Fruit fly (Drosophila melanogaster) whole organism, embryonic: ENCODE measurements around the gene CG31515.

ENCODE experiments used
- Bteb2 ChIP-seq: fragments of 200-800 bp; sonication (Bioruptor generic); optimal IDR thresholded peaks from 2 replicates; lab custom pipeline; 2016; ENCODE audit warnings: missing biosample characterization, missing genetic modification characterization
- CG10366 ChIP-seq: fragments of 200-800 bp; sonication (Bioruptor generic); IDR thresholded peaks from 2 replicates; pipeline ENCODE4 v1.3.6; 2022; ENCODE audit warnings: missing biosample characterization, missing genetic modification characterization
- CG11247 ChIP-seq: fragments of 200-800 bp; sonication (Bioruptor generic); IDR thresholded peaks from 2 replicates; pipeline ENCODE4 v1.3.6; 2022; ENCODE audit warnings: missing biosample characterization, missing genetic modification characterization
- CG11504 ChIP-seq: fragments of 200-800 bp; sonication (Bioruptor generic); optimal IDR thresholded peaks from 3 replicates; lab custom pipeline; 2019; ENCODE audit warnings: missing biosample characterization, mild to moderate bottlenecking, missing genetic modification characterization, moderate library complexity
- CG12104 ChIP-seq: fragments of 200-800 bp; sonication (Bioruptor generic); optimal IDR thresholded peaks from 3 replicates; lab custom pipeline; 2016; ENCODE audit warnings: missing biosample characterization, missing genetic modification characterization
- CG12659 ChIP-seq: fragments of 200-800 bp; sonication (Bioruptor generic); optimal IDR thresholded peaks from 3 replicates; lab custom pipeline; 2017; ENCODE audit warnings: mild to moderate bottlenecking, missing biosample characterization, missing genetic modification reagents, missing genetic modification characterization
- CG12942 ChIP-seq: fragments of 200-800 bp; sonication (Bioruptor generic); optimal IDR thresholded peaks from 3 replicates; lab custom pipeline; 2016; ENCODE audit warnings: missing biosample characterization, missing genetic modification characterization
- CG17361 ChIP-seq: fragments of 200-800 bp; sonication (Bioruptor generic); IDR thresholded peaks from 3 replicates; pipeline ENCODE4 v1.3.6; 2022; ENCODE audit warnings: missing biosample characterization, missing genetic modification characterization
- CG17829 ChIP-seq: fragments of 200-800 bp; optimal IDR thresholded peaks from 2 replicates; lab custom pipeline; 2019; ENCODE audit warnings: missing biosample characterization, mild to moderate bottlenecking, missing genetic modification characterization, moderate library complexity
- CG18476 ChIP-seq: fragments of 200-800 bp; sonication (Bioruptor generic); optimal IDR thresholded peaks from 2 replicates; lab custom pipeline; 2016; ENCODE audit warnings: missing biosample characterization, mild to moderate bottlenecking, missing genetic modification characterization
- CG3065 ChIP-seq: fragments of 200-800 bp; sonication (Bioruptor generic); optimal IDR thresholded peaks from 2 replicates; lab custom pipeline; 2016; ENCODE audit warnings: missing biosample characterization, missing genetic modification characterization
- CG32532 ChIP-seq: fragments of 200-800 bp; sonication (Bioruptor generic); IDR thresholded peaks from 2 replicates; pipeline ENCODE4 v1.3.6; 2022; ENCODE audit warnings: missing biosample characterization, missing genetic modification characterization
- CG34224 ChIP-seq: fragments of 200-800 bp; sonication (Bioruptor generic); IDR thresholded peaks from 3 replicates; pipeline ENCODE4 v1.3.6; 2022; ENCODE audit warnings: missing biosample characterization, missing genetic modification characterization; ENCODE audit not compliant: partially characterized antibody
- CG34422 ChIP-seq: fragments of 200-800 bp; sonication (Bioruptor generic); IDR thresholded peaks from 3 replicates; pipeline ENCODE4 v1.3.6; 2022; ENCODE audit warnings: missing biosample characterization, missing genetic modification characterization
- CG6683 ChIP-seq: fragments of 200-800 bp; sonication (Bioruptor generic); optimal IDR thresholded peaks from 2 replicates; lab custom pipeline; 2017; ENCODE audit warnings: missing biosample characterization, mild to moderate bottlenecking, missing genetic modification characterization, missing genetic modification reagents
- CG6813 ChIP-seq: fragments of 200-800 bp; sonication (Bioruptor generic); optimal IDR thresholded peaks from 2 replicates; lab custom pipeline; 2017; ENCODE audit warnings: missing biosample characterization, missing genetic modification characterization, mild to moderate bottlenecking, moderate library complexity, missing genetic modification reagents
- CG7372 ChIP-seq: fragments of 200-800 bp; sonication (Bioruptor generic); IDR thresholded peaks from 2 replicates; pipeline ENCODE4 v1.3.6; 2022; ENCODE audit warnings: missing biosample characterization, missing genetic modification characterization
- CG8388 ChIP-seq: fragments of 200-800 bp; sonication (Bioruptor generic); optimal IDR thresholded peaks from 2 replicates; lab custom pipeline; 2019; ENCODE audit warnings: missing biosample characterization, mild to moderate bottlenecking, missing genetic modification characterization, moderate library complexity
- Chrac-16 ChIP-seq: fragments of 200-800 bp; sonication (Bioruptor generic); optimal IDR thresholded peaks from 3 replicates; lab custom pipeline; 2016; ENCODE audit warnings: missing biosample characterization, missing genetic modification characterization
- Doc3 ChIP-seq: fragments of 200-800 bp; sonication (Bioruptor generic); IDR thresholded peaks from 3 replicates; pipeline ENCODE4 v1.3.6; 2022; ENCODE audit warnings: missing biosample characterization, missing genetic modification characterization; ENCODE audit not compliant: partially characterized antibody
- Drgx ChIP-seq: fragments of 200-800 bp; sonication (Bioruptor generic); IDR thresholded peaks from 2 replicates; pipeline ENCODE4 v1.3.6; 2022; ENCODE audit warnings: missing biosample characterization, missing genetic modification characterization
- ERR ChIP-seq: fragments of 200-800 bp; sonication (Bioruptor generic); optimal IDR thresholded peaks from 2 replicates; lab custom pipeline; 2016; ENCODE audit warnings: missing biosample characterization, missing genetic modification characterization
- Ets97D ChIP-seq: fragments of 200-800 bp; sonication (Bioruptor generic); optimal IDR thresholded peaks from 3 replicates; lab custom pipeline; 2016; ENCODE audit warnings: missing biosample characterization, missing genetic modification characterization
- Fer2 ChIP-seq: fragments of 200-800 bp; sonication (Bioruptor generic); optimal IDR thresholded peaks from 2 replicates; lab custom pipeline; 2018; ENCODE audit warnings: missing biosample characterization, mild to moderate bottlenecking, missing genetic modification characterization, moderate library complexity
- Hey ChIP-seq: fragments of 200-800 bp; sonication (Bioruptor generic); optimal IDR thresholded peaks from 3 replicates; lab custom pipeline; 2018; ENCODE audit warnings: missing biosample characterization, mild to moderate bottlenecking, missing genetic modification characterization
- Mrtf ChIP-seq: fragments of 200-800 bp; sonication (Bioruptor generic); IDR thresholded peaks from 3 replicates; pipeline ENCODE4 v1.3.6; 2022; ENCODE audit warnings: missing biosample characterization, missing genetic modification characterization
- Myb ChIP-seq: fragments of 200-800 bp; sonication (Bioruptor generic); optimal IDR thresholded peaks from 2 replicates; lab custom pipeline; 2016; ENCODE audit warnings: missing biosample characterization, missing genetic modification characterization
- Xrp1 ChIP-seq: fragments of 200-800 bp; sonication (Bioruptor generic); IDR thresholded peaks from 2 replicates; pipeline ENCODE4 v1.3.6; 2022; ENCODE audit warnings: missing biosample characterization, missing genetic modification characterization
- bowl ChIP-seq: fragments of 200-800 bp; sonication (Bioruptor generic); IDR thresholded peaks from 2 replicates; pipeline ENCODE4 v1.3.6; 2022; ENCODE audit warnings: missing biosample characterization, missing genetic modification characterization
- dysf ChIP-seq: fragments of 200-800 bp; sonication (Bioruptor generic); IDR thresholded peaks from 3 replicates; pipeline ENCODE4 v1.3.6; 2022; ENCODE audit warnings: missing biosample characterization, missing genetic modification characterization
- exex ChIP-seq: fragments of 200-800 bp; sonication (Bioruptor generic); optimal IDR thresholded peaks from 4 replicates; lab custom pipeline; 2018; ENCODE audit warnings: missing biosample characterization, mild to moderate bottlenecking, missing genetic modification characterization, moderate library complexity
- gem ChIP-seq: fragments of 200-800 bp; sonication (Bioruptor generic); optimal IDR thresholded peaks from 2 replicates; lab custom pipeline; 2019; ENCODE audit warnings: missing biosample characterization, mild to moderate bottlenecking, missing genetic modification characterization, moderate library complexity
- grau ChIP-seq: fragments of 200-800 bp; optimal IDR thresholded peaks from 3 replicates; lab custom pipeline; 2019; ENCODE audit warnings: missing biosample characterization, mild to moderate bottlenecking, missing genetic modification characterization, moderate library complexity
- mam ChIP-seq: fragments of 200-800 bp; sonication (Bioruptor generic); optimal IDR thresholded peaks from 3 replicates; lab custom pipeline; 2016; ENCODE audit warnings: missing biosample characterization, missing genetic modification characterization
- p53 ChIP-seq: fragments of 200-800 bp; sonication (Bioruptor generic); optimal IDR thresholded peaks from 2 replicates; lab custom pipeline; 2016; ENCODE audit warnings: missing biosample characterization, missing genetic modification characterization
- pita ChIP-seq: fragments of 200-800 bp; sonication (Bioruptor generic); optimal IDR thresholded peaks from 2 replicates; lab custom pipeline; 2017; ENCODE audit warnings: missing biosample characterization, mild to moderate bottlenecking, missing genetic modification characterization
- pnt ChIP-seq: fragments of 200-800 bp; sonication (Bioruptor generic); optimal IDR thresholded peaks from 3 replicates; lab custom pipeline; 2016; ENCODE audit warnings: missing biosample characterization, missing genetic modification characterization
- prd ChIP-seq, 3 experiments: fragments of >200 bp in 2 of 3; fragments of 200-800 bp in 1 of 3; sonication (Bioruptor generic) in 1 of 3; optimal IDR thresholded peaks in 2 of 3; IDR thresholded peaks in 1 of 3; 2 replicates in 2 of 3; 3 replicates in 1 of 3; pipeline versions ENCODE4 v1.3.6 to Lab custom; 2017 to 2022; ENCODE audit warnings: missing biosample characterization in 1 of 3, missing genetic modification characterization in 1 of 3
- row ChIP-seq: fragments of 200-800 bp; sonication (Bioruptor generic); IDR thresholded peaks from 3 replicates; pipeline ENCODE4 v1.3.6; 2022; ENCODE audit warnings: missing biosample characterization, missing genetic modification characterization
- sens ChIP-seq: fragments of 200-800 bp; sonication (Bioruptor generic); peaks from one replicate; lab custom pipeline; 2016; ENCODE audit warnings: missing biosample characterization, missing genetic modification characterization
- ssp ChIP-seq: fragments of 200-800 bp; sonication (Bioruptor generic); IDR thresholded peaks from 2 replicates; pipeline ENCODE4 v1.3.6; 2022; ENCODE audit warnings: missing biosample characterization, missing genetic modification characterization
- zfh2 ChIP-seq: fragments of 200-800 bp; sonication (Bioruptor generic); optimal IDR thresholded peaks from 2 replicates; lab custom pipeline; 2016; ENCODE audit warnings: missing biosample characterization, missing genetic modification characterization

The CG31515 gene

DNA sequence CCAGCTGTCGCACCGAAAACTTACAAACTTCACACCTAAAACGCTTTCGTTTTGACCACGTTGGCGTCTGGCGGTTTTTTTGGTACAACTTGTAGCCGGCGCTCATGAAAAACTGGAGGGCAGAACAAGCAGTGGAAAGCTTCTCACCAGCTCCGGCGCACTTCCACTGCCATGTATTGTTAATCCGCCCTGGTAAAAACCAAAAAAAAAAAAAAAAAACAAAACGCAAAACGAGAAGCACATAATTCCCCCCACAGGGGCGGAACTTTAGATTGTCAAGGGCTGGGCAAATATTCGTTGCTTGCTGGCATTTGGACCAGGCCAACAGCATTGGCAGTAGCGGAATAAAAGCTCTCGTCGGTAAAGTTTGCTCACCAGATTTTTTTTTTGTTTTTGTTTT lies 14.4 kb downstream of the CG31515 start (continued):
- no peak for TF ChIP-seq dysf (GFP tag; lab: Robert Waterston, UW)

dm6 chr3R:23373403-23373802 lies 15.3 kb downstream of the CG31515 start, which contains the start of gene CG42828:
TSS of gene CG42828 (plus strand) at chr3R:23373703.
- TF ChIP-seq prd (optimal IDR thresholded peaks at IDR 0.05; lab: Kevin White, UChicago) (no peak), prd (GFP tag; IDR thresholded peaks at IDR 0.05; lab: Robert Waterston, UW) (no peak), mam (GFP tag; lab: Kevin White, UChicago) (no peak), Doc3 (GFP tag; lab: Robert Waterston, UW) (no peak)

- no peak for TF ChIP-seq Myb
- TF ChIP-seq Drgx (GFP tag; lab: Robert Waterston, UW): no peak
- TF ChIP-seq prd (optimal IDR thresholded peaks at IDR 0.05; lab: Kevin White, UChicago): no peak
- TF ChIP-seq prd (GFP tag; IDR thresholded peaks at IDR 0.05; lab: Robert Waterston, UW): no peak
- no peak for TF ChIP-seq CG3065 (GFP tag; lab: Kevin White, UChicago)
- no peak for TF ChIP-seq pita (GFP tag; lab: Kevin White, UChicago)
- TF ChIP-seq CG6683 (GFP tag; lab: Kevin White, UChicago): no peak
- no peak for TF ChIP-seq CG17361 (GFP tag; lab: Robert Waterston, UW)
Observed at dm6 chr3R:23372624-23373023, 16.1 kb downstream of the CG31515 start, which contains the start of gene CG42827. TSS of gene CG42827 (plus strand) at chr3R:23372924.

DNA sequence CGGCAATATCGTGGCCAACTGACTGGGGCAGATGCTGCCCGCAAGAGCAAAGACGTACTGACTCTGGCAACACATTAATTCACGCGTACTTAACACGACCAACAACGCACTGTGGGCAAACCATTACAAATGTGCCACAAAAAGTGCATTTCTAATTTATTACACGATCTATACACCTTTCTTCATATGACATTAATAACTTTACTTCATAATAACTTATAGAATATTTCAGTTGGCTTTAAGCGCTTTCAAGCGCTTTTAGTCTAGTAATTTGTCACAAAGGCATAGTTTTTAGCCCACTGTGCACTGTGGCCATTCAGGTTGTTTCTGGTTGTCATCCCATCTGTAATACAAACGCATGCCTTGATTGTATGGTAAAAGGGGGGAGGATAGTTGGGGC lies 20.5 kb downstream of the CG31515 start:
- TF ChIP-seq Drgx (GFP tag; lab: Robert Waterston, UW): 0 out of 2 replicates have a peak, but pooled peaks have one; percentile 23
- no peak for TF ChIP-seq CG17829 (tag; lab: Kevin White, UChicago)
- TF ChIP-seq pnt: no peak
- peak; percentile 63 for TF ChIP-seq sens
- no peak for TF ChIP-seq CG10366 (GFP tag; lab: Robert Waterston, UW)
- no peak for TF ChIP-seq Ets97D (GFP tag; lab: Kevin White, UChicago)
- TF ChIP-seq CG34224: no peak
- no peak for TF ChIP-seq grau
- TF ChIP-seq row: peak; percentile 50; the same call in 2 of the 3 replicates
- TF ChIP-seq p53 (GFP tag; lab: Kevin White, UChicago): no peak
- no peak for TF ChIP-seq Mrtf (GFP tag; lab: Robert Waterston, UW)
- no peak for TF ChIP-seq CG12942
- no peak for TF ChIP-seq CG6813 (GFP tag; lab: Kevin White, UChicago)
- TF ChIP-seq CG12659 (GFP tag; lab: Kevin White, UChicago): no peak
- no peak for TF ChIP-seq Hey
- no peak for TF ChIP-seq CG11247 (GFP tag; lab: Robert Waterston, UW)
- no peak for TF ChIP-seq Bteb2
- TF ChIP-seq bowl (GFP tag; lab: Robert Waterston, UW): no peak
- no peak for TF ChIP-seq Chrac-16
- TF ChIP-seq CG32532 (GFP tag; lab: Robert Waterston, UW): no peak
- no peak for TF ChIP-seq Xrp1 (GFP tag; lab: Robert Waterston, UW)
- no peak for TF ChIP-seq exex (tag; lab: Kevin White, UChicago)
- no peak for TF ChIP-seq ssp (GFP tag; lab: Robert Waterston, UW)
- no peak for TF ChIP-seq Fer2 (tag; lab: Kevin White, UChicago)
- peak; percentile 19 for TF ChIP-seq CG11504 (tag; lab: Kevin White, UChicago)
- TF ChIP-seq ERR (GFP tag; lab: Kevin White, UChicago): no peak
- TF ChIP-seq CG34422: 0 out of 3 replicates have a peak, but pooled peaks have one; percentile 17
- no peak for TF ChIP-seq zfh2 (GFP tag; lab: Kevin White, UChicago)
- no peak for TF ChIP-seq CG12104 (GFP tag; lab: Kevin White, UChicago)
- no peak for TF ChIP-seq CG7372 (GFP tag; lab: Robert Waterston, UW)
- no peak for TF ChIP-seq CG8388 (GFP tag; lab: Kevin White, UChicago)
- TF ChIP-seq gem: peak; percentile 7
- TF ChIP-seq CG18476 (GFP tag; lab: Kevin White, UChicago): no peak
- TF ChIP-seq, all 482 proteins: peak for 6
